Fruit fly (Drosophila melanogaster): ENCODE results near the gene CG5676.

CG5676 gene

dm6 chr2L:10266511-10266910 lies 10.8 kb upstream of the CG5676 start, which contains the start of gene CG4953 (continued):
- TF ChIP-seq CG12659 (GFP tag; optimal IDR thresholded peaks at IDR 0.05): peak; percentile 4
- peak; percentile 22 for TF ChIP-seq pfk (GFP tag; optimal IDR thresholded peaks at IDR 0.05)
- peak; percentile 26; the same call in 1 of the 2 replicates for TF ChIP-seq E2f2 (GFP tag; IDR thresholded peaks at IDR 0.05)
- peak; percentile 33 for TF ChIP-seq MESR4 (GFP tag; optimal IDR thresholded peaks at IDR 0.05)

dm6 chr2L:10265129-10265528 lies 9.4 kb upstream of the CG5676 start, which contains the start of gene Mob3:
Gene Mob3 (plus strand): TSS chr2L:10265336.
- TF ChIP-seq HmgD (GFP tag; optimal IDR thresholded peaks at IDR 0.05) (no peak), ttk (GFP tag; IDR thresholded peaks at IDR 0.05) (no peak), CG3281 (GFP tag; optimal IDR thresholded peaks at IDR 0.05) (no peak), CG1233 (GFP tag; optimal IDR thresholded peaks at IDR 0.05) (no peak), CG10267 (tag; optimal IDR thresholded peaks at IDR 0.05) (no peak), stwl (tag; optimal IDR thresholded peaks at IDR 0.05) (peak; percentile 30), CG10147 (GFP tag; optimal IDR thresholded peaks at IDR 0.05) (no peak), Camta (GFP tag; optimal IDR thresholded peaks at IDR 0.05) (no peak), crol (GFP tag; IDR thresholded peaks at IDR 0.05) (no peak), Sin3A (optimal IDR thresholded peaks at IDR 0.05) (no peak), jing (GFP tag; optimal IDR thresholded peaks at IDR 0.05) (no peak), MESR4 (GFP tag; optimal IDR thresholded peaks at IDR 0.05) (peak; percentile 37), CG7839 (tag; optimal IDR thresholded peaks at IDR 0.05) (no peak), CG30020 (tag; optimal IDR thresholded peaks at IDR 0.05) (peak; percentile 94), CG1603 (tag; optimal IDR thresholded peaks at IDR 0.05) (peak; percentile 82), CG6272 (GFP tag; IDR thresholded peaks at IDR 0.05) (no peak), sna (GFP tag; IDR thresholded peaks at IDR 0.05; ENCODE audit: partially characterized antibody) (0 out of 2 replicates have a peak, but pooled peaks have one; percentile 24), CG16815 (GFP tag; optimal IDR thresholded peaks at IDR 0.05) (no peak), Ets65A (GFP tag) (no peak), Adf1 (GFP tag; IDR thresholded peaks at IDR 0.05) (no peak), eve (GFP tag; optimal IDR thresholded peaks at IDR 0.05) (peak in 1 of 2 experiments; percentile 56), CG13624 (GFP tag; optimal IDR thresholded peaks at IDR 0.05) (no peak), amos (GFP tag; IDR thresholded peaks at IDR 0.05; ENCODE audit: partially characterized antibody) (peak; percentile 52; the same call in 1 of the 2 replicates), CG8281 (tag; optimal IDR thresholded peaks at IDR 0.05) (no peak), CG17568 (GFP tag; optimal IDR thresholded peaks at IDR 0.05) (peak; percentile 33), Scr (GFP tag; IDR thresholded peaks at IDR 0.05; ENCODE audit: partially characterized antibody) (peak; percentile 58), Sry-δ (GFP tag; optimal IDR thresholded peaks at IDR 0.05) (peak; percentile 63), CG8388 (GFP tag; optimal IDR thresholded peaks at IDR 0.05) (no peak), Dll (GFP tag; IDR thresholded peaks at IDR 0.05; ENCODE audit: partially characterized antibody) (peak; percentile 55; the same call in 1 of the 4 replicates), unc-4 (GFP tag; IDR thresholded peaks at IDR 0.05; ENCODE audit: partially characterized antibody) (peak; percentile 35; the same call in 1 of the 2 replicates), CG17328 (GFP tag; IDR thresholded peaks at IDR 0.05) (no peak), Poxn (GFP tag; IDR thresholded peaks at IDR 0.05) (no peak), CG4820 (GFP tag; optimal IDR thresholded peaks at IDR 0.05) (no peak), wek (GFP tag; optimal IDR thresholded peaks at IDR 0.05) (no peak), Trl (optimal IDR thresholded peaks at IDR 0.05) (no peak), Trl (GFP tag; optimal IDR thresholded peaks at IDR 0.05) (no peak), sens (GFP tag) (no peak), BEAF-32 (GFP tag; optimal IDR thresholded peaks at IDR 0.05) (peak; percentile 63), CG32767 (GFP tag; IDR thresholded peaks at IDR 0.05) (no peak), YL-1 (GFP tag; optimal IDR thresholded peaks at IDR 0.05) (peak; percentile 53), CG12659 (GFP tag; optimal IDR thresholded peaks at IDR 0.05) (peak; percentile 31), Elba2 (GFP tag; optimal IDR thresholded peaks at IDR 0.05) (peak; percentile 27), NK7.1 (GFP tag; optimal IDR thresholded peaks at IDR 0.05) (no peak), Opbp (GFP tag; IDR thresholded peaks at IDR 0.05; ENCODE audit: partially characterized antibody) (peak; percentile 55; the same call in 1 of the 3 replicates), Bgb (GFP tag; IDR thresholded peaks at IDR 0.05; ENCODE audit: partially characterized antibody) (peak; percentile 54; the same call in 1 of the 2 replicates), CG17802 (tag; optimal IDR thresholded peaks at IDR 0.05) (no peak)

Data from whole organism, embryonic.